Worm (Caenorhabditis elegans): ENCODE measurements around the gene Y38C1AA.19.
A peak's percentile ranks its signal among the peaks of the same experiment; 100 is the strongest.

ce11 chrIV:175698-176097, 15.7 kb downstream of the Y38C1AA.19 start:
- TF ChIP-seq med-1 (GFP tag; optimal IDR thresholded peaks at IDR 0.05; ENCODE audit: insufficient read depth) = no peak
- TF ChIP-seq tab-1 (GFP tag; IDR thresholded peaks at IDR 0.05) = peak; percentile 69
- no peak for TF ChIP-seq cog-1 (tag; optimal IDR thresholded peaks at IDR 0.05)
- TF ChIP-seq flt-1 (GFP tag; IDR thresholded peaks at IDR 0.05) = peak; percentile 40; the same call in 1 of the 2 replicates
- TF ChIP-seq ztf-23 (GFP tag; IDR thresholded peaks at IDR 0.05) = 0 out of 2 replicates have a peak, but pooled peaks have one; percentile 31
- TF ChIP-seq ref-1 (GFP tag; conservative IDR thresholded peaks at IDR 0.05) = no peak
- TF ChIP-seq T22C8.4 (GFP tag; IDR thresholded peaks at IDR 0.05) = no peak
- no peak; the same call in 1 of the 2 replicates for TF ChIP-seq ztf-29 (GFP tag; IDR thresholded peaks at IDR 0.05)
